Fruit fly (Drosophila melanogaster): Measurements from ENCODE around the gene Fie.

Gene Fie

DNA sequence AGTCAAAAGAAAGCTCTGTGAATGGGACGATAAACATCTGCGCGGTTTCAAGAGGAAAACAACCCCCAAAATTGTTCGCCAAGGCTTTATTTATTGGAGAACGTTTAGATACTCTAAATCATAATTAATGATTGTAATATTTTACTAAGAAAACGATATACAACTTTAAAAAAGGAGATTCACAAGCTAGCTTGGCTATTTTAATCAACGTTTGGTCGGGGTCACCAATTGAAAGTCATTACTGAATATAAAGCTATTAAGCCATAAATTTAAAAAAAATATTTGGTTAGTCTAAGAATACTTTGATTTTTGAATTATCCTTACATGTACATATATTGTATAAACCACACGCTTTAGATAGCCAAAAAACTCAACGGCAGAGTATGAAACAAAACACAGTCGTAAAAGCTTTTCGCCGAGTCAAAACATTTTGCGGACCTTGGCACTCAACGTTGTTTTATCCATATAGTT is at the start of gene Fie:
TSS of gene Fie (plus strand) at position 421 of the 471 bp plus-strand sequence.
- TF ChIP-seq CG8478 (optimal IDR thresholded peaks at IDR 0.05) = no peak
- no peak for TF ChIP-seq CTCF (optimal IDR thresholded peaks at IDR 0.05)

DNA sequence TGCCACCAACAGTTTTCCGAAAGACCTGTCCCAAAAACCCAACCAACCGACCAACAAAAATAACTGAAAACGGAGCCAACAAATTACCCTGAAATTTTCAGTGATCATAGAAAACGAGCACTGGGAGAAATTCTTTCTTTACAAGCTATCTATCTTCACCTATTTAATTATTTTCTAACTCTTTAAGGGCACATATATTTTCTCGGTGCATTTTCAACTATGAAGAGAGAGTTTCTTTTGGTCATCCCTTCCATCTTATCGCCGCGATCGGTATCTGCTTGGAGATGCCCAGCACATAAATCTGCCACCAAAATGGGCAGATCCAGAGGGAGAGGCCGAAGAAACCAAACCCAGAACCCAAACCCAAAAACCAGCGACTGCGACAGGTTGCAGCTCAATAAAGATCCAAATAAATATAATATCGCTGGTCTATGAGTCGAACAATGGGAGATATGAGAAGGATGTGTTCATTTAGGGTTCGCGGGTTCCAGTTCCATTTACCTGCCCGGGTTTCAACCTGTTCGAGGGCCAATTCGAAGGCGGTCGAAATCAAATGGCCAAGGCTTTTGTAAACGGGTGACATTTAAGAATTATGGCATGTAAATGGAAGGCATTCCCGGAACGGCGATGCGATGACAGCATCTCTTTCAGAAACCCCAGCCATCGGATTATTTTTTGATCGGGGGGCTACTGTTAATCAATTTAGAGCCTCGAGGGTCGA is 49.2 kb upstream of the Fie start:
- TF ChIP-seq CG8478 (optimal IDR thresholded peaks at IDR 0.05) = no peak
- TF ChIP-seq CTCF (optimal IDR thresholded peaks at IDR 0.05) = no peak

DNA sequence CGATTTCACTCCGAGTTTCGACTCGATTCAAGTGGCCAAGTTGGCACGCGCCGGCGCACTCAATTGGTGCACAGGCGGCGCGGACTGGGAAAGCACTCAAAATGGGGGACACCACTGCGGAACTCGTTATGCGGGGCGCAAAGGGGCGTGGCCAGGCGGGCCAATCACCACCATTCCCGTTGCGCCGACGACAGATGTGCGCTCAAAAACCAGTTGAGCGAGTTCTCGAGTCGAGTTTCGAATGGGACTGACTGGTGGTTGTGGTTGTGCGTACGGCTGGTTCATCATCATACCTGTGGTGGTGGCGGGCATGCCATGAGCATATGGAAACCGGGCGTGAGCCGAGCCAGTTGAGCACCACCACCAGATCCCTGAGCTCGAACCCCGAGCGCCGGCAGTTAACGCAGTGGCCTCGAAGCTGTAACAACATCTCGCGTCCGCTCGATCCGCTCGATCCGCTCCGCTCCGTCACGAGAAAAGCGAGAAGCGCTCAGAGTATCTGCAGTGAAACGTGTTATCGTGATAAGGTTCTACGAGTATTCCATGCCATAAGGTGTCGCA is 46.5 kb upstream of the Fie start, which contains the start of gene Awh:
TSS of gene Awh (plus strand) at position 392 of the 561 bp plus-strand sequence.
- TF ChIP-seq CTCF (optimal IDR thresholded peaks at IDR 0.05) = no peak
- no peak for TF ChIP-seq CG8478 (optimal IDR thresholded peaks at IDR 0.05)

DNA sequence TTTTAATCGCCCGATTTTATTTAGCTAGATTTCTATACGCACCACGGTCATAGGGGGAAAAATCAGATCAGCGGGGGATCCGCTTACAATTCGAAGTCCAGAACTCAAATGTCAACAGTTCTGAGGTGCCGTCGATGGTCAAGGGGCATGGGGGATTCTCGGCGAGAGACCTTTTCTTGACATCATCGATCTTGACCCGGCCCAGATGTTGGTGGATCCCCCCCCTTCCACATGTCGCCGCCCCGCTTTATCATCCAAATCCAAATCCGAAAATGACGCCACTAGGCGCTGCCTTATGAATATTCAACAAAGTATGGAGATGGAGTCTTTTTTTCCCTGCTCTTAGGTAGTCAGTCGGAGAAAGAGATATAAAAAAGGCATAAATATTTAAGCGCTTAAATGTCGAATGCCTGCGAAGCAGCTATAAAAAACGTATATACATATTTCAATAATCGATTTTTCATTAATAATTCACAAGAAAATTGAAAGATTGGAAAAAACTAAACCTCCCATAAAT is 44.5 kb upstream of the Fie start:
- no peak for TF ChIP-seq CTCF (optimal IDR thresholded peaks at IDR 0.05)
- TF ChIP-seq CG8478 (optimal IDR thresholded peaks at IDR 0.05) = no peak

DNA sequence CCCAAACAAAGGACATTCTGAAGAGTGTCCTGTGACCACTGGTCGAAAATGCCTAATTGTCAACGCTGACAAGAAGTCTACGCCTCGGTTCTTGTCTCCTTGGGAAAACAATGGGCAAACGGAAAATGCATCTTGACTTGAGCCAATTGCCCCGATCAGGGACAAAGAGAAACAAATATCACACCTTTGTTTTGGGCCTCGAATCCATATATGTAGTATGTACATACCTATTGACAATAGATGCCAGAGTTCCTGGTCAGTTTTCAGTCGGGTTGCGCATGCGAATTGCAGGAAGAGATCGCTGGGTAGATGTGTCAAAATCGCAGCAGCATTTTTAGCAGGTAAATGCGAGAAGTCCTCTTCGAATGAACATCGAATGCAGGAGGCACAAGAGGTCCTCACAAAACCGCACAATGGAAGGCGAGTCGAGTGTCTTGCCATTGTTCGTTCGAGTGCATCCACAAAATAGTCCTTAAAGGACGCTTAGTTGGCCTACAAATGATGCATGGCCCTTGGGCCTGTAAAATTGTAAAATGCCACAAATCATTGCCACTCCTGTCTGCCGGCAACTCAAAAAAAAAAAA is 43.6 kb upstream of the Fie start:
- TF ChIP-seq CG8478 (optimal IDR thresholded peaks at IDR 0.05) (no peak), CTCF (optimal IDR thresholded peaks at IDR 0.05) (no peak)

DNA sequence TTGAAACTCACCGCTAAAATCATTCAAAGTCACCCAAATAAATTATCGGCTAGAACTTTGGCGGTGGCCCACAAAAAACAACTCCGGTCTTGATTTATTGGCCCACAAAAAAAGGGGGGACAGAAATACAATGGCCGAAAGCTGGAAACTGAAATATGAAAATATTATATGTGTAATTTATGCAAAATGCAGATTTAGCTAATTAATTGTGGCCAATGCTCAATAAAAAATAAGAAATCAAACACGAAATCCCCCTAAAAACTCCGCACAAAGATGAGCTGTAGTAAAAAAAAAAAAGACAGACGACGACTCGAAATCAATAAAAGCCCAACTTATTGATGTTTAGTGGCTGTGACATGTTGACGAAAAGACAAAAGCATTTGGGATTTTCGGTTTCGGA is 42.6 kb upstream of the Fie start:
- no peak for TF ChIP-seq CTCF (optimal IDR thresholded peaks at IDR 0.05)
- TF ChIP-seq CG8478 (optimal IDR thresholded peaks at IDR 0.05) = no peak

DNA sequence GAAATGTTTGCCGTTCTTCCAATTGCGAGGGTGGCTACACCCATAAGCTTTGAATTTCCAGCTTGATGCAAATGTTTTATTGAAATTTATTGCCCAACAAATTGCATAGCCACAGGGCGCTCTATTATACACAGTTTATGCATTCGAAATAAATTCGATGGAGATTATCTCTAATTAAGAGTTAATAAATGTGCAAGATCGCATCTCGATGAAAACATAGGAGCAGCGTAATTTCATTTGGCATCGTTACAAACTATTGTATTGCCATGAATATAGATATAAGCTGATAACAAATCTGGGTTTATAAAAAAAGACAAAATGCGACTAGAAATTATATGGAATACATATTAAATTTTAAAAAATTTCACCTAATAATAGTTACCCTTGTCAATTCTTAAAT is 41.9 kb upstream of the Fie start:
- TF ChIP-seq CTCF (optimal IDR thresholded peaks at IDR 0.05) (no peak), CG8478 (optimal IDR thresholded peaks at IDR 0.05) (no peak)

DNA sequence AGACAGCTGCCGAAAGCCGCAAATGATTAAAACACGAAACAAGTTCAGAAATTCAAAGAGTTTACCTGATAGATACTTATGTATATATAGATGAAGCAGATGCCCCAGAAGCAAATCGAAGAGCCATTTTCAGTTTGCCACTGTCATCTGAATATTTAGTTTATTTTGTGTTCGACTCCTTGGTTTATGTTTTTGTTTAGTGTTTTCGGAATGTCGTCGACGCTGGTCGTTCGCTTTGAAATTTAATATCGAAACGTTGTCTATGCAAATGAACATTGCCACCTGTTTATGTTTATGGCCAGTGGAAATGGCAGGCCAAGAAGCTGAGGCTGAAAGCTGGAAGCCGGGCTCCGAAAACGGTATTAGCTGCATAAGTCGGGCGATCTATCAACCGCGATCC is 41.3 kb upstream of the Fie start:
- TF ChIP-seq CG8478 (optimal IDR thresholded peaks at IDR 0.05) (no peak), CTCF (optimal IDR thresholded peaks at IDR 0.05) (no peak)

DNA sequence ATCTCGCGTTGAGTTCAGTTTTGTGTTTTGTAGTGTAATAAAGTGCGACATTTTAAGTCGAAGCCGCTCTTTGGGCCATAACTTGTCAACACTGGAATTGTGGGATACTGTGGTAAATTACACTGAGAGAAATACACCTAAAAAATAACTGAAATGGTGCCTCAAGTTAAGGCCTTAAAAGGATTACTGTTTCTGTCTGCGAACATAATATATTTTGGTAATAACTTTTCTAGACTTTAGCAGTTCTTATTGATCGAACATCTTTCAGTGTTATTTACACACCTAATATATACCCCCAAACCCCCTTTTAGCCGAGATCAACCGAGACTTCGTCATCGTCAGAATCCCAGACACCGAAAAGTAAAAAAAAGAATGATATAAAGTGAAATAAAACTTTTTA is 40.5 kb upstream of the Fie start:
- TF ChIP-seq CG8478 (optimal IDR thresholded peaks at IDR 0.05) (no peak), CTCF (optimal IDR thresholded peaks at IDR 0.05) (no peak)

DNA sequence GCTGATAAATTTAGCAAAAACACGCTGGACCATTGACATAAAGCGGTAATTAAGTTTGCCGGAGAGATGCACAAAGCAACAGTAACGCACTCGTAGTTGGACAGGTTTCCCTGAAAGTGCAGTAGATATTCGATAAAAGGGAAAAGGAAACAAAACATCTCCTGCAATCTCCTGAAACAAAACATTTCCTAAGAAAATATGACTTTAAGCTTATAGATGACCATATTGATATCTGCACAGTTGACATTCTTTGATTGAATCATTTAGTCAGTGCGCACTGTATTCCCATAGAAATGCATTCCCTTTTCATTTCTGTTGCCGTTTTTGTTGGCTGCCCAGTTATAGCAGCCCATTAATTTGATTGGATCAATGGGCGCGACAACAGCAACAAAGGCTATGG is 39.5 kb upstream of the Fie start:
- TF ChIP-seq CTCF (optimal IDR thresholded peaks at IDR 0.05) = no peak
- no peak for TF ChIP-seq CG8478 (optimal IDR thresholded peaks at IDR 0.05)

DNA sequence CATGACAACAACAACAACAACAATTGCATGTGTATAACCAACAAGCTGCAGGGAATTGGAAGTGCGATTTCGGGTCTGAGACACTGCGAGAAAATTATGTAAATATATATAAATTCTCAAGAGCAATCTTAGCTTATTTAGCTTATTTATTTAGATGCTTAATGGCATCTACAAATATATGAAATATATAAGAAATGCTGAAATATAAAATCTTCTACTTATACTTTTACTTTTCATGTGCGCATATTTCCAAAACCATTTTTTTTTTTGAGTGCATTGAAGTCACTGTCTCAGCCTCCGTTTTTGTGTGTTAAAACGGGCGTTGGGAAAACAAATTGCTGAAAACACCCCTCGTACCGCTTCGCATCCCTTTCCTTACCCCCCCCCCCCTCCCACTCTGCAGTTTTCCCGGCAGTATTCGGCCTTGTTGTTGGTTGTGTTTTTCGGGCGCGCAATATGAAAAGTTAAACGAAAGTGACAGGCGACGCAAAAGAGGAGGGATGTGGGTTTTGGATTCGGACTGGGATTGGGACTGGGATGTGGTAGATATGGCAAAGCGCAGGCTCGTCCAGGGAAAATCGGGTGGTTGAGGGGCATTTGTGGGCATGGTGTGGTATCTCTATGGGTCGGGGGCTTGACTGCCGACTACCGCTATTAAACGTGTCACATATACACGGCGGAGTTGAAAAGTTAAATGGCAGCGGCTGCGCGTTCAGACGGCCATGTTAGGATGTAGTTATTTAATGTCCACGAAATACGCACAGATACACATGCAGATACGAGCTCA is 37.0 kb upstream of the Fie start:
- TF ChIP-seq CG8478 (optimal IDR thresholded peaks at IDR 0.05) (no peak), CTCF (optimal IDR thresholded peaks at IDR 0.05) (no peak)

DNA sequence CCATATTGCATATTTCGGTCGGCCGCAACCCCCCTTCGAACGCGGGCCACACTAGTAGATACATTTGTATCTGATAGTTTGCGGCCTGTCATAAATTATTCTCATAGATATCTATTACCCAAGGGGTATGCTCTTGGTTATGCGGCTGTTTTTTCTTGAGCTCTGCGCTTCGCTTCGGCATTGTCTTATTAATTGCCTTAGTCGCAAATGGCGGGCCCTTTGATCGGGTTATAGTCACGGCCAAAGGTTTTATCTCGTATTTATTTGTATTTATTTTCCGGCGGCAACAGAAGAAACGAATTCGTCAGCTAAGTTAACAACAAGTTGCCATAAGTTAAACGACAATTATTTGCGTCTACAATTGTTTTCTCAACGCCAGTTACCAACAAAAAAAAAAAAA is 36.4 kb upstream of the Fie start:
- TF ChIP-seq CTCF (optimal IDR thresholded peaks at IDR 0.05) (no peak), CG8478 (optimal IDR thresholded peaks at IDR 0.05) (no peak)

DNA sequence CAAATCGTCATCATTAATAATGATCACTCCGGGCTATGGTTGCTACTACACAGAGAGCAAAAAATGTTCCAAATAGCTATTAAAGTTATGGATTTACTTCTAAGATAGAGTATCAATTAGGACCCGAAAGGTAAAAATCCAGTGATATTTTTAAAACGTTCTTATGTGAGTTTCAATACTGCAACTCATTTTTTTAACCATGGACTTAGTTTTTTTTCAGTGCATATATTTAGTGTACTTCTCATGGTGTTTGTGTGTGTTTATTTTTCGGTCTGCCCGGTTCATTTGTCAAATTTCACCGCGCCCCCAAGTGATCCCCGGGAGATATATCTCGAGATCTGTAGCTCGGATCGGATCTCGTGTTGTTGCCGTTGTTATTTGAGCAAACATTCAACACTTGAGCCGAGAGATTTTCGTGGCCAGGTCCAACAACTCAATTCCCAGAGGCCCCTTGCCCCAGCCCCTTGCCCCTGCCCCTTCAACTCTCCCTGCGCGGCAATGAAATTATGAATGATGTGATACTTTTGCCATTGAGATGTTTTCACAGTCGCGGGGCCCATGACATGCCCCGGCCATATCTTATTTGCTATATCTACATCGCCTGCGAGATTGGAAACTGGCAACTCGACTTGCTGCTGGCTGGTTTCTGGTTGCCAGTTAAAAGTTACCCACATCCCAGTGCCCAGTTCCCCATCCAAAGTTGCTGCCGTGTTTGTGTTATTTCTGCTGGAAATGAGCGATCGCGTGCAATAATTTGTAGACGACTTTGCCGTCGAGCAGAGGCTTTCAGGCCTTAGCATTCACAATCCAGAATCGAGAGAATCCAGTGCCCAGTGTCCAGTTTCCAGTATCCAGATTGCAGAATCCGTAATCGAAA is 29.6 kb upstream of the Fie start:
- TF ChIP-seq CG8478 (optimal IDR thresholded peaks at IDR 0.05) = no peak
- no peak for TF ChIP-seq CTCF (optimal IDR thresholded peaks at IDR 0.05)

DNA sequence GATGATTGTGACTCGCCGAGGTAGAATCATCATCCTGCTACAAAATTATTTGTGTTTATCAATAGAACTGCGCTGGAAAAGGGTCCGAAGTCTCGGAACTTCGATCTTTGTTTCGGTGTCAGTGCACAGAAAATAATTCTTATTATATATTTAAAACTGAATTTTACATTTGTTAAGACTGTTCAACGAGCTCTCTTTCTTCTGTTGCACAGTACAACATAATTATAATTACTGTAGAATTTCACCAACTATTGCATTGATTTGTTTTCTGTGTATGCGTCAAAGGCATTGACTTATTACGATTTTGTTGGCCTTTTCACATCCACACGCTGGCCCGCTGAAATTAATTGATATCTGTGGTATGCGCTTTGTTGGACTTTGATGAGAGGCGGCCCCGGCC is 28.9 kb upstream of the Fie start:
- TF ChIP-seq CTCF (optimal IDR thresholded peaks at IDR 0.05) = no peak
